Worm (Caenorhabditis elegans): ENCODE measurements around the gene rap-1.

rap-1 gene

DNA sequence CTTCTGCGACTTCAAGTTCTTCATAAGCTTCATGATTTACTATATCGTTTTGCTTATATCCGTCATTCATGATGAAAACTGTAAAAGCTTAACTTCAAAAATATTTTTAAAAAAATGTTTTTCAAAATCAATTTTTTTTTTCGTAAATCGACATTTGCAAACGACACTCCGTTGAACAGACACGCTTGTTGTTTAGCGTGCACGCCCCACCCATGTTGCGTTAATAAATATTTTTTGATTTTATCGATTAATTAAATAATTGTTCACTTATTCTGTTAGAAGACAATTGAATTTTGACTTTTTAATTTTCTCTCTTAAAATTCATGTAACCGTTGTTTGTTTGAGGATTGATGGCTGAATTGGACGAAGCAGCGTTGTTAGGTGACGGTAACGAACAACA lies 7.3 kb upstream of the rap-1 start, which contains the start of the genes D1046.2 and cfim-2 (continued):
- TF ChIP-seq unc-98 (GFP tag; IDR thresholded peaks at IDR 0.05) = no peak
- TF ChIP-seq skn-1 (tag; optimal IDR thresholded peaks at IDR 0.05) = peak; percentile 3
- TF ChIP-seq C34B4.2 (tag; optimal IDR thresholded peaks at IDR 0.05) = no peak

DNA sequence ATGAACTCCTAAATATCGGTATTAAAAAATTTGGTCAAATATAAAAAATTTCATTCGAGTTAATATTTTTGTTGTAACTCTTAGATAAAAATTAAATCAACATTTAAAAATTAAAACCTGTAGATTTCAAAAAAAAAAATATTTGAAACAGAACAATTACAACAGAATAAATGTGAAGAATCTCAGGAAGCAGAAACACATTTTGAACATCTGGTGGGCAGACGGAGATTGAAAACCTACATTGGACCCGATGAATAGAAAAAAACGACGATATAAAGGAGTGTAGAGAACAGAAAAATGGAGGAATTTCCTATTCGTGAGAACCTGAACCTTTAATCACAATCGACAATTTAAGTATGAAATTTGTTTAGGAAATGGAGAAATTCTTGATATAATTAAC lies 5.4 kb upstream of the rap-1 start:
- peak; percentile 67 for TF ChIP-seq dsc-1 (tag; optimal IDR thresholded peaks at IDR 0.05)
- no peak for TF ChIP-seq egl-27 (tag; optimal IDR thresholded peaks at IDR 0.05)
- TF ChIP-seq unc-30 (tag; optimal IDR thresholded peaks at IDR 0.05) = no peak

DNA sequence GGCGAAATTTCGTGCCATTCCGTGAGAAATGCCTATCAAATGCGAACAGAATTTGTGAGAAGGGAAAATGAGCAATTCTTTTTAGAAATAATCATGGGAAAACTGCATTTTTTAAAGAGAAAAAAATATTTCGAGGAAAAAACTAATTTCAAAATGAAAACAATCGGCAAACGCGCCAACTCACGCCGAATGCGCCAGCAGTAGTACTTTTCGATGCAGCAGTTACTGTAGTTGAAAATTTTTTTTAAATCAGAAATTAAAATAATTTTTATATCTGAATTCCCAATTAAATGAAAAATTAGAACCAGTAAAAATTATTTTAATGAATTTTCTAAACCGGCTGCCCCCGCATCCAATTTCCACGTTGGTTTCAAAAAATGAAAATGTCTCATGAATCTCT lies 4.7 kb upstream of the rap-1 start:
- TF ChIP-seq sup-37 (GFP tag; optimal IDR thresholded peaks at IDR 0.05) (no peak), nhr-28 (tag; optimal IDR thresholded peaks at IDR 0.05) (no peak), zag-1 (tag; optimal IDR thresholded peaks at IDR 0.05) (no peak), ceh-82 (tag; optimal IDR thresholded peaks at IDR 0.05) (no peak), egl-13 (tag; optimal IDR thresholded peaks at IDR 0.05) (no peak), sox-4 (tag; optimal IDR thresholded peaks at IDR 0.05) (no peak), skn-1 (tag; optimal IDR thresholded peaks at IDR 0.05) (no peak), irx-1 (tag; optimal IDR thresholded peaks at IDR 0.05) (no peak), lin-35 (GFP tag; optimal IDR thresholded peaks at IDR 0.05) (no peak), nhr-237 (tag; optimal IDR thresholded peaks at IDR 0.05) (no peak), blmp-1 (tag; optimal IDR thresholded peaks at IDR 0.05) (no peak)

DNA sequence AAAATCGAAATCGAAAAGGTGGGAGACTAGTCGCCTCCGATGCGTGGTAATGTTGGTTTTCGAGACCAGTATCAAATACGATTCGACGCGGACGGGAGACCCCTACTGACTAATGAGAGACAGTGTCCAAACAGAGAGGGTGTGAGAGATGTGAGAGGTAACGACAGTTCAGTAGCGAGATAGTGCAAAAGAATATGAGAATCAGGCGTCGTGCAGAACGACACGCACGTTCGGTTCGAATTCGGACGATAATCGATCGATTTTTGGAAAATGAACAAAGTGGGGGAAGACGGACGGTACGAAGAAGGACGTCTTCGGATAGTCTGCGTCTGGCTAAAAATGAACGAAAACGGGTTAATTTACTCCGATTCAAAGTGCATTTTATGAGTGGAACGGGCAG lies 3.3 kb upstream of the rap-1 start, which contains the start of gene D1046.16:
Gene D1046.16, plus strand, starts transcription at position 195 of the 400 bp plus-strand sequence.
- peak in 1 of 3 experiments; percentile 17 for TF ChIP-seq dpl-1 (GFP tag; optimal IDR thresholded peaks at IDR 0.05)
- no peak for TF ChIP-seq nhr-85 (tag)
- no peak for TF ChIP-seq ztf-11 (tag; optimal IDR thresholded peaks at IDR 0.05)
- TF ChIP-seq C04F5.9 (tag; optimal IDR thresholded peaks at IDR 0.05) = no peak
- no peak for TF ChIP-seq F16B12.6 (tag; optimal IDR thresholded peaks at IDR 0.05)
- TF ChIP-seq efl-3 (GFP tag; optimal IDR thresholded peaks at IDR 0.05) = no peak
- peak in 1 of 2 experiments; percentile 43 for TF ChIP-seq lsy-2 (tag; optimal IDR thresholded peaks at IDR 0.05)
- TF ChIP-seq ceh-90 (tag; optimal IDR thresholded peaks at IDR 0.05) = no peak
- peak; percentile 36 to 66 for TF ChIP-seq lin-35 (GFP tag; optimal IDR thresholded peaks at IDR 0.05)
- TF ChIP-seq grh-1 (GFP tag; IDR thresholded peaks at IDR 0.05) = no peak
- no peak for TF ChIP-seq sox-4 (tag; optimal IDR thresholded peaks at IDR 0.05)
- TF ChIP-seq nhr-20 (tag; optimal IDR thresholded peaks at IDR 0.05) = peak; percentile 61
- peak in 1 of 3 experiments; percentile 5 for TF ChIP-seq ceh-82 (tag; optimal IDR thresholded peaks at IDR 0.05)
- peak in 1 of 2 experiments; percentile 7 for TF ChIP-seq mdl-1 (tag; optimal IDR thresholded peaks at IDR 0.05)
- peak; percentile 16 to 31 for TF ChIP-seq efl-1 (optimal IDR thresholded peaks at IDR 0.05)
- no peak for TF ChIP-seq efl-1 (GFP tag; optimal IDR thresholded peaks at IDR 0.05 in 1 of 2)
- no peak for TF ChIP-seq unc-86 (tag; optimal IDR thresholded peaks at IDR 0.05)
- TF ChIP-seq blmp-1 (tag; optimal IDR thresholded peaks at IDR 0.05) = peak; percentile 83
- no peak for TF ChIP-seq hlh-17 (GFP tag; optimal IDR thresholded peaks at IDR 0.05; ENCODE audit: borderline replicate concordance)
- no peak for TF ChIP-seq nhr-11 (tag; optimal IDR thresholded peaks at IDR 0.05)
- no peak for TF ChIP-seq lin-15B (tag; optimal IDR thresholded peaks at IDR 0.05)
- TF ChIP-seq lin-14 (GFP tag; optimal IDR thresholded peaks at IDR 0.05) = peak; percentile 80
- TF ChIP-seq vab-15 (tag; optimal IDR thresholded peaks at IDR 0.05) = no peak
- TF ChIP-seq ets-5 (GFP tag; IDR thresholded peaks at IDR 0.05) = no peak
- peak in 1 of 6 experiments; percentile 30 for TF ChIP-seq elt-3 (tag; optimal IDR thresholded peaks at IDR 0.05)
- no peak for TF ChIP-seq pax-3 (tag; optimal IDR thresholded peaks at IDR 0.05)
- no peak for TF ChIP-seq lir-3 (tag; optimal IDR thresholded peaks at IDR 0.05; ENCODE audit: poor library complexity)
- TF ChIP-seq skn-1 (tag; optimal IDR thresholded peaks at IDR 0.05) = no peak
- peak; percentile 18 for TF ChIP-seq rnt-1 (tag; optimal IDR thresholded peaks at IDR 0.05)
- no peak for TF ChIP-seq isw-1 (GFP tag; IDR thresholded peaks at IDR 0.05)
- TF ChIP-seq nhr-90 (tag; optimal IDR thresholded peaks at IDR 0.05; ENCODE audit: poor library complexity) = peak; percentile 51
- no peak for TF ChIP-seq ceh-88 (GFP tag; IDR thresholded peaks at IDR 0.05)
- TF ChIP-seq nhr-237 (tag; optimal IDR thresholded peaks at IDR 0.05) = no peak
- peak; percentile 70 for TF ChIP-seq snu-23 (GFP tag; optimal IDR thresholded peaks at IDR 0.05)
- peak; percentile 4 for TF ChIP-seq nhr-71 (tag; optimal IDR thresholded peaks at IDR 0.05)
- TF ChIP-seq snpc-4 (tag; optimal IDR thresholded peaks at IDR 0.05) = no peak
- TF ChIP-seq swsn-7 (tag; optimal IDR thresholded peaks at IDR 0.05) = peak; percentile 12

Data from whole organism, L1 larva.